Fruit fly (Drosophila melanogaster) whole organism, pupa: ENCODE measurements around the gene CG5800.

Source experiments
- CG10348 ChIP-seq: fragments of 200-800 bp; sonication (Bioruptor generic); IDR thresholded peaks from 2 replicates; pipeline ENCODE4 v1.3.6; 2022; ENCODE audit warnings: missing biosample characterization, missing genetic modification characterization
- CG14655 ChIP-seq: fragments of 200-800 bp; sonication (Bioruptor generic); optimal IDR thresholded peaks from 3 replicates; lab custom pipeline; 2017; ENCODE audit warnings: mild to moderate bottlenecking, missing biosample characterization, missing genetic modification reagents, missing genetic modification characterization
- CG17806 ChIP-seq: fragments of 200-800 bp; sonication (Bioruptor generic); optimal IDR thresholded peaks from 2 replicates; lab custom pipeline; 2018; ENCODE audit warnings: missing biosample characterization, mild to moderate bottlenecking, missing genetic modification characterization, moderate library complexity
- CG4496 ChIP-seq: fragments of 200-800 bp; sonication (Bioruptor generic); IDR thresholded peaks from 3 replicates; pipeline ENCODE4 v1.3.6; 2022; ENCODE audit warnings: missing biosample characterization, missing genetic modification characterization
- CG8159 ChIP-seq: fragments of 200-800 bp; sonication (Bioruptor generic); optimal IDR thresholded peaks from 3 replicates; lab custom pipeline; 2018; ENCODE audit warnings: missing biosample characterization, mild to moderate bottlenecking, missing genetic modification characterization, moderate library complexity
- CG8301 ChIP-seq: fragments of 200-800 bp; sonication (Bioruptor generic); optimal IDR thresholded peaks from 2 replicates; lab custom pipeline; 2018; ENCODE audit warnings: missing biosample characterization, mild to moderate bottlenecking, missing genetic modification characterization
- CG9948 ChIP-seq: fragments of 200-800 bp; sonication (Bioruptor generic); optimal IDR thresholded peaks from 2 replicates; lab custom pipeline; 2018; ENCODE audit warnings: missing biosample characterization, mild to moderate bottlenecking, missing genetic modification characterization, moderate library complexity
- D1 ChIP-seq: fragments of 200-800 bp; sonication (Bioruptor generic); optimal IDR thresholded peaks from 2 replicates; lab custom pipeline; 2018; ENCODE audit warnings: missing biosample characterization, mild to moderate bottlenecking, missing genetic modification characterization, moderate library complexity
- EcR ChIP-seq: fragments of 200-800 bp; sonication (Bioruptor generic); optimal IDR thresholded peaks from 3 replicates; lab custom pipeline; 2019; ENCODE audit warnings: missing biosample characterization, missing genetic modification characterization, mild to moderate bottlenecking, moderate library complexity, missing genetic modification reagents
- Pif1B ChIP-seq: fragments of 200-800 bp; sonication (Bioruptor generic); optimal IDR thresholded peaks from 3 replicates; lab custom pipeline; 2016; ENCODE audit warnings: missing biosample characterization, missing genetic modification characterization
- gl ChIP-seq: fragments of 200-800 bp; sonication (Bioruptor generic); optimal IDR thresholded peaks from 2 replicates; lab custom pipeline; 2018; ENCODE audit warnings: missing biosample characterization, mild to moderate bottlenecking, missing genetic modification characterization
- rn ChIP-seq: fragments of 200-800 bp; sonication (Bioruptor generic); IDR thresholded peaks from 2 replicates; pipeline ENCODE4 v1.3.6; 2022; ENCODE audit warnings: missing biosample characterization, missing genetic modification characterization

DNA sequence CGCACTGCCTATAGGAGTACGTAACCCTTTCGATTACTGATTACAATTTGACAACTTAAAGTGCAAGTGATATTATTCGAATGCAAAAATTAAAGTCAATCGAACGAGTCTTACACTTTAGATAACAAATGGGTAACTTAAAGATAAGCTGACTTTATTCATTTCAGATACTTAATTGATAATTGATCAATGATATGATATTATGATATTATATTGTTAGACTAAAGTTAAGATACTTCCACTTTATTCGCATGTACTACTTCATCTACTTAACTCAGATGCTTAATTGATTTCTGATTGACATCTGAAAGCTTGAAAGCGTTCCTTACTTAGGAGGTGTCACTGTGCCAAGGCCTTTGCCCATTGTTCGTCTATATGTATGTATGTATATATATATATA lies 50.1 kb downstream of the CG5800 start:
- TF ChIP-seq Pif1B (GFP tag; lab: Kevin White, UChicago) = peak; percentile 14
- TF ChIP-seq CG4496 (GFP tag; lab: Robert Waterston, UW) = no peak
- TF ChIP-seq CG8301 (tag; lab: Kevin White, UChicago) = peak; percentile 53
- TF ChIP-seq CG8159 (tag; lab: Kevin White, UChicago) = peak; percentile 55
- no peak for TF ChIP-seq CG10348 (GFP tag; lab: Robert Waterston, UW)
- peak; percentile 0 for TF ChIP-seq CG17806
- no peak for TF ChIP-seq gl (tag; lab: Kevin White, UChicago)
- no peak for TF ChIP-seq EcR (GFP tag; lab: Kevin White, UChicago)
- peak; percentile 16 for TF ChIP-seq CG9948 (tag; lab: Kevin White, UChicago)
- TF ChIP-seq rn (GFP tag; lab: Robert Waterston, UW) = no peak
- no peak for TF ChIP-seq D1 (tag; lab: Kevin White, UChicago)
- TF ChIP-seq CG14655 (GFP tag; lab: Kevin White, UChicago) = peak; percentile 74
